Fruit fly (Drosophila melanogaster) whole organism, wandering third instar larva: Measurements from ENCODE around the gene CG32267.

ENCODE experiments used
- Dfd ChIP-seq: fragments of >200 bp; optimal IDR thresholded peaks from 2 replicates; lab custom pipeline; 2017; ENCODE audit warnings: missing biosample characterization, missing genetic modification characterization
- Sp1 ChIP-seq: fragments of 200-800 bp; sonication (Bioruptor generic); optimal IDR thresholded peaks from 3 replicates; lab custom pipeline; 2019; ENCODE audit warnings: missing biosample characterization, mild to moderate bottlenecking, missing genetic modification characterization, moderate library complexity
- brk ChIP-seq: fragments of 200-800 bp; sonication (Bioruptor generic); optimal IDR thresholded peaks from 2 replicates; lab custom pipeline; 2016; ENCODE audit warnings: missing biosample characterization, mild to moderate bottlenecking, missing genetic modification characterization
- psq ChIP-seq: fragments of 200-800 bp; sonication (Bioruptor generic); optimal IDR thresholded peaks from 3 replicates; lab custom pipeline; 2017; ENCODE audit warnings: missing biosample characterization, mild to moderate bottlenecking, missing genetic modification characterization, moderate library complexity
- sv ChIP-seq: fragments of 200-800 bp; sonication (Bioruptor generic); optimal IDR thresholded peaks from 3 replicates; lab custom pipeline; 2016; ENCODE audit warnings: missing biosample characterization, missing genetic modification characterization
- woc ChIP-seq: sonication (Bioruptor generic); optimal IDR thresholded peaks from 2 replicates; lab custom pipeline; 2016; ENCODE audit warnings: missing biosample characterization, mild to moderate bottlenecking, missing genetic modification characterization

- TF ChIP-seq brk (GFP tag; lab: Kevin White, UChicago): no peak
- peak; percentile 40 for TF ChIP-seq Sp1 (GFP tag; lab: Kevin White, UChicago)
- no peak for TF ChIP-seq psq (GFP tag; lab: Kevin White, UChicago)
- no peak for TF ChIP-seq sv (GFP tag; lab: Kevin White, UChicago)
- no peak for TF ChIP-seq Dfd (GFP tag; lab: Kevin White, UChicago)
- no peak for TF ChIP-seq woc (GFP tag; lab: Kevin White, UChicago)
Measured at dm6 chr3L:3485088-3485710, 13.3 kb upstream of the CG32267 start.
